Worm (Caenorhabditis elegans) whole organism, young adult: ENCODE data around the gene C43F9.5.
A peak's percentile ranks its signal among the peaks of the same experiment; 100 is the strongest.
"Not testable (repeated sequence)": the region's sequence is repeated elsewhere in the genome, so short reads cannot be mapped to it uniquely, and the experiment has no call there.

Experiments used
- B0261.1 ChIP-seq: sonication (generic microtip); optimal IDR thresholded peaks from 2 replicates; lab custom pipeline; 2016; ENCODE audit warnings: mild to moderate bottlenecking, missing genetic modification characterization, moderate library complexity, missing compliant biosample characterization
- F10E7.11 ChIP-seq: sonication (generic microtip); optimal IDR thresholded peaks from 2 replicates; lab custom pipeline; 2017; ENCODE audit warnings: mild to moderate bottlenecking, missing genetic modification characterization, moderate library complexity, missing compliant biosample characterization
- F22D6.2 ChIP-seq: sonication (generic microtip); optimal IDR thresholded peaks from 2 replicates; lab custom pipeline; 2016; ENCODE audit warnings: mild to moderate bottlenecking, missing genetic modification characterization, missing compliant biosample characterization
- F33H1.4 ChIP-seq: fragments of 200-800 bp; sonication (Bioruptor generic); IDR thresholded peaks from 2 replicates; pipeline ENCODE4 v1.3.6; 2022; ENCODE audit warnings: missing genetic modification reagents, missing genetic modification characterization, missing compliant biosample characterization
- F37B4.10 ChIP-seq: fragments of 200-800 bp; sonication (Bioruptor generic); IDR thresholded peaks from 2 replicates; pipeline ENCODE4 v1.3.6; 2022; ENCODE audit warnings: missing genetic modification characterization, missing compliant biosample characterization
- T26A5.8 ChIP-seq: sonication (generic microtip); optimal IDR thresholded peaks from 2 replicates; lab custom pipeline; 2016; ENCODE audit warnings: missing genetic modification characterization, missing compliant biosample characterization
- Y53G8AR.9 ChIP-seq: fragments of 200-800 bp; sonication (Bioruptor generic); conservative IDR thresholded peaks from 2 replicates; pipeline ENCODE4 v1.3.6; 2022; ENCODE audit warnings: missing genetic modification reagents, missing genetic modification characterization, missing compliant biosample characterization
- Y56A3A.18 ChIP-seq: fragments of 200-800 bp; sonication (Bioruptor generic); IDR thresholded peaks from 2 replicates; pipeline ENCODE4 v1.3.6; 2022; ENCODE audit warnings: missing genetic modification reagents, missing genetic modification characterization, missing compliant biosample characterization
- Y67H2A.10 ChIP-seq: fragments of 200-800 bp; sonication (Bioruptor generic); conservative IDR thresholded peaks from 2 replicates; pipeline ENCODE4 v1.3.6; 2022; ENCODE audit warnings: missing genetic modification reagents, missing genetic modification characterization, missing compliant biosample characterization
- atf-7 ChIP-seq: sonication (generic microtip); optimal IDR thresholded peaks from 2 replicates; lab custom pipeline; 2017; ENCODE audit warnings: mild to moderate bottlenecking, missing genetic modification characterization, missing compliant biosample characterization
- attf-3 ChIP-seq: fragments of 200-800 bp; sonication (Bioruptor generic); conservative IDR thresholded peaks from 2 replicates; pipeline ENCODE4 v1.3.6; 2022; ENCODE audit warnings: missing genetic modification reagents, missing genetic modification characterization, missing compliant biosample characterization
- cebp-1 ChIP-seq, 2 experiments: fragments of 200-800 bp in 1 of 2; sonication (Bioruptor generic) in 1 of 2; sonication (generic microtip) in 1 of 2; IDR thresholded peaks in 1 of 2; optimal IDR thresholded peaks in 1 of 2; 2 replicates each; pipeline versions ENCODE4 v1.3.6 to Lab custom; 2017 to 2022; ENCODE audit warnings: missing compliant biosample characterization in 2 of 2, missing genetic modification characterization in 2 of 2, mild to moderate bottlenecking in 1 of 2, missing genetic modification reagents in 1 of 2, moderate library complexity in 1 of 2
- ceh-40 ChIP-seq: fragments of 200-800 bp; sonication (Bioruptor generic); IDR thresholded peaks from 2 replicates; pipeline ENCODE4 v1.3.6; 2022; ENCODE audit warnings: missing genetic modification characterization, missing compliant biosample characterization
- ceh-58 ChIP-seq: fragments of 200-800 bp; sonication (Bioruptor generic); IDR thresholded peaks from 2 replicates; pipeline ENCODE4 v1.3.6; 2022; ENCODE audit warnings: missing genetic modification characterization, missing compliant biosample characterization
- die-1 ChIP-seq: sonication (generic microtip); optimal IDR thresholded peaks from 2 replicates; lab custom pipeline; 2016; ENCODE audit warnings: missing genotype, mild to moderate bottlenecking, missing genetic modification characterization, missing compliant biosample characterization
- dox-1 ChIP-seq: fragments of 200-800 bp; sonication (Bioruptor generic); IDR thresholded peaks from 2 replicates; pipeline ENCODE4 v1.3.6; 2022; ENCODE audit warnings: missing genetic modification reagents, missing genetic modification characterization, missing compliant biosample characterization
- dpff-1 ChIP-seq: sonication (generic microtip); optimal IDR thresholded peaks from 2 replicates; lab custom pipeline; 2017; ENCODE audit warnings: mild to moderate bottlenecking, missing genetic modification characterization, missing compliant biosample characterization
- efl-1 ChIP-seq: fragments of 150-350 bp; optimal IDR thresholded peaks from 2 replicates; lab custom pipeline; 2014; ENCODE audit warnings: missing biosample characterization, missing genetic modification reagents, missing genetic modification characterization
- egrh-3 ChIP-seq: fragments of 200-800 bp; sonication (Bioruptor generic); IDR thresholded peaks from 2 replicates; pipeline ENCODE4 v1.3.6; 2022; ENCODE audit warnings: missing genetic modification reagents, missing genetic modification characterization, missing compliant biosample characterization
- hmg-1.2 ChIP-seq: fragments of 200-800 bp; sonication (Bioruptor generic); IDR thresholded peaks from 2 replicates; pipeline ENCODE4 v1.3.6; 2022; ENCODE audit warnings: missing genetic modification reagents, missing genetic modification characterization, missing compliant biosample characterization
- hrde-1 ChIP-seq: sonication (generic microtip); optimal IDR thresholded peaks from 2 replicates; lab custom pipeline; 2016; ENCODE audit warnings: missing genetic modification characterization, mild to moderate bottlenecking, missing compliant biosample characterization, moderate library complexity, missing genotype, missing genetic modification reagents, borderline replicate concordance
- hsf-1 ChIP-seq: fragments of 200-800 bp; sonication (Bioruptor generic); IDR thresholded peaks from 2 replicates; pipeline ENCODE4 v1.3.6; 2022; ENCODE audit warnings: missing genetic modification reagents, missing genetic modification characterization, missing compliant biosample characterization
- lin-26 ChIP-seq: fragments of 200-800 bp; sonication (Bioruptor generic); IDR thresholded peaks from 2 replicates; pipeline ENCODE4 v1.3.6; 2022; ENCODE audit warnings: missing genetic modification reagents, missing genetic modification characterization, missing compliant biosample characterization
- lin-35 ChIP-seq, 3 experiments: fragments of 150-350 bp in 2 of 3; sonication (generic microtip) in 1 of 3; optimal IDR thresholded peaks; 2 replicates each; lab custom pipeline; 2014 to 2018; ENCODE audit warnings: missing biosample characterization in 3 of 3, missing genetic modification characterization in 3 of 3, missing genetic modification reagents in 3 of 3
- lsl-1 ChIP-seq: fragments of 200-800 bp; sonication (Bioruptor generic); optimal IDR thresholded peaks from 2 replicates; lab custom pipeline; 2018; ENCODE audit warnings: mild to moderate bottlenecking, missing genetic modification characterization, moderate library complexity, missing compliant biosample characterization
- madf-3 ChIP-seq: fragments of 200-800 bp; sonication (Bioruptor generic); IDR thresholded peaks from 2 replicates; pipeline ENCODE4 v1.3.6; 2022; ENCODE audit warnings: missing genetic modification reagents, missing genetic modification characterization, missing compliant biosample characterization
- madf-8 ChIP-seq: fragments of 200-800 bp; sonication (Bioruptor generic); conservative IDR thresholded peaks from 2 replicates; pipeline ENCODE4 v1.3.6; 2022; ENCODE audit warnings: missing genetic modification reagents, missing genetic modification characterization, missing compliant biosample characterization
- pbrm-1 ChIP-seq: fragments of 200-800 bp; sonication (Bioruptor generic); IDR thresholded peaks from 2 replicates; pipeline ENCODE4 v1.3.6; 2022; ENCODE audit warnings: missing genetic modification reagents, missing genetic modification characterization, missing compliant biosample characterization
- pha-4 ChIP-seq: fragments of 150-350 bp; sonication (generic microtip); optimal IDR thresholded peaks from 2 replicates; lab custom pipeline; 2014; ENCODE audit warnings: missing biosample characterization, missing genetic modification reagents, missing genetic modification characterization
- rcor-1 ChIP-seq: fragments of 200-800 bp; sonication (Bioruptor generic); IDR thresholded peaks from 2 replicates; pipeline ENCODE4 v1.3.6; 2022; ENCODE audit warnings: missing genetic modification reagents, missing genetic modification characterization, missing compliant biosample characterization
- rpc-1 ChIP-seq, 2 experiments: fragments of 150-350 bp in 1 of 2; sonication (generic microtip) in 1 of 2; optimal IDR thresholded peaks; 2 replicates each; lab custom pipeline; 2014 to 2018; ENCODE audit warnings: missing biosample characterization in 1 of 2, missing genetic modification characterization in 1 of 2, missing genetic modification reagents in 1 of 2, missing genotype in 1 of 2
- snpc-1.3 ChIP-seq: sonication (generic microtip); optimal IDR thresholded peaks from 2 replicates; lab custom pipeline; 2017; ENCODE audit warnings: missing genetic modification characterization, mild to moderate bottlenecking, missing compliant biosample characterization, antibody characterized with exemption, moderate library complexity, missing genotype, missing genetic modification reagents; ENCODE audit not compliant: insufficient read depth
- snpc-4 ChIP-seq, 5 experiments: fragments of 150-350 bp in 1 of 5; sonication (generic microtip) in 4 of 5; optimal IDR thresholded peaks; 2 replicates each; lab custom pipeline; 2014 to 2018; ENCODE audit warnings: missing genetic modification characterization in 5 of 5, missing biosample characterization in 3 of 5, antibody characterized with exemption in 2 of 5, mild to moderate bottlenecking in 2 of 5, missing compliant biosample characterization in 2 of 5, missing genotype in 2 of 5, moderate library complexity in 2 of 5, missing genetic modification reagents in 1 of 5
- sptf-2 ChIP-seq: fragments of 200-800 bp; sonication (Bioruptor generic); optimal IDR thresholded peaks from 2 replicates; lab custom pipeline; 2018; ENCODE audit warnings: mild to moderate bottlenecking, missing genetic modification characterization, missing compliant biosample characterization
- tbp1 ChIP-seq: fragments of 200-800 bp; sonication (Bioruptor generic); optimal IDR thresholded peaks from 2 replicates; lab custom pipeline; 2018; ENCODE audit warnings: mild to moderate bottlenecking, missing genetic modification characterization, missing compliant biosample characterization
- tlf-1 ChIP-seq: fragments of 200-800 bp; sonication (Bioruptor generic); optimal IDR thresholded peaks from 2 replicates; lab custom pipeline; 2018; ENCODE audit warnings: mild to moderate bottlenecking, missing genetic modification characterization, missing compliant biosample characterization
- zim-3 ChIP-seq: sonication (generic microtip); optimal IDR thresholded peaks from 2 replicates; lab custom pipeline; 2017; ENCODE audit warnings: mild to moderate bottlenecking, missing genetic modification characterization, moderate library complexity, missing compliant biosample characterization
- ztf-22 ChIP-seq: fragments of 200-800 bp; sonication (Bioruptor generic); optimal IDR thresholded peaks from 2 replicates; lab custom pipeline; 2018; ENCODE audit warnings: mild to moderate bottlenecking, missing genetic modification characterization, moderate library complexity, missing compliant biosample characterization
- ztf-3 ChIP-seq: fragments of 200-800 bp; sonication (Bioruptor generic); optimal IDR thresholded peaks from 2 replicates; lab custom pipeline; 2018; ENCODE audit warnings: mild to moderate bottlenecking, missing genetic modification characterization, missing compliant biosample characterization

The C43F9.5 gene

DNA sequence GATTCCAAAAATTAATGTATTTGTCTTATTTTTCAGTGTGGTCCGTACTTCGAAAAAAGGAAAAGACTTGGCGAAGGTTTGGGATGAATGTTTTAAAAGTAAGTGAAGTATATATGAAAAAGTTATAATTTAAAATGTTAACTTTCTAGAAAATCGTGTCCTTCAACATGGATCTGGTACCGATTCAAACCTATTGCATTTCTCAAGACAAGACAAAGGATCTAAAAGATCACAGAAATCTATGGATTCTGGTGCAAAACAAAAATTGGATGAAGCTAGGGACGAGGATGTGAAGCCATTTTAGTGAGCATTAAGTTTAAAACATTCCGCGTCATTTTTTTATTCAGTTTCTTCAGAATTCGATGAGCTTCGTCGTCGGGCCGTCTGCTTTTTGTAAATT, 35.6 kb downstream of the C43F9.5 start, which contains the start of gene zim-2:
Gene zim-2 (plus strand): TSS at position 301 of the 400 bp plus-strand sequence.
- TF ChIP-seq F22D6.2 (tag; lab: Kevin White, UChicago) (no peak), zim-3 (tag; lab: Kevin White, UChicago) (no peak), atf-7 (tag; lab: Kevin White, UChicago) (no peak), hrde-1 (tag; lab: Kevin White, UChicago) (no peak), hmg-1.2 (GFP tag; lab: Robert Waterston, UW) (no peak), ceh-40 (no peak), Y67H2A.10 (GFP tag; lab: Robert Waterston, UW) (no peak), sptf-2 (GFP tag; lab: Kevin White, UChicago) (no peak), tlf-1 (GFP tag; lab: Kevin White, UChicago) (no peak), lin-26 (GFP tag; lab: Robert Waterston, UW) (no peak), pha-4 (no peak), T26A5.8 (tag; lab: Kevin White, UChicago) (no peak), efl-1 (GFP tag; lab: Kevin White, UChicago) (no peak), ztf-3 (GFP tag; lab: Kevin White, UChicago) (no peak), cebp-1 (GFP tag; IDR thresholded peaks at IDR 0.05; lab: Robert Waterston, UW) (no peak), cebp-1 (tag; optimal IDR thresholded peaks at IDR 0.05; lab: Kevin White, UChicago) (no peak), dpff-1 (tag; lab: Kevin White, UChicago) (no peak), F37B4.10 (GFP tag; lab: Robert Waterston, UW) (no peak), Y56A3A.18 (GFP tag; lab: Robert Waterston, UW) (no peak)

DNA sequence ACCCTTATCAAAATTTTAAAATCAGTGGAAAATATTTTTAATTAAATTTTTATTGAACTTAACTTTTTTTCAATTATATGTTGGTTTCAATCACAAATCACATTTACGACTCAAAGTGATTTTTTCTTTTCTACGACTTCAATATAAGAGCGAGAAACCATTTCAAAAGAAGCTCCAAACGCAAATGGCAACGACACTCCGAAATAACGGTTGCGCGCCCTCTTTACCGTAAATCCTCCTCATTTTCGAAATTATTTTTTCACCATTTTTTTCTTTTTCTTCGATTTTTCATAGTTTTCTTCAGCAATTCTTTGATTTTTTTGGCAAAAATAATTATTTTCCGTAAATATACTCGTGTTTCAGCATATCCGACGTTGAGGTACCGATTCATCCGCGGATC, 37.6 kb downstream of the C43F9.5 start:
- TF ChIP-seq attf-3 (GFP tag; lab: Robert Waterston, UW) = peak; percentile 80

- 0 out of 2 replicates have a peak, but pooled peaks have one; percentile 31 for TF ChIP-seq ceh-40
- TF ChIP-seq dox-1 (GFP tag; lab: Robert Waterston, UW) = 0 out of 2 replicates have a peak, but pooled peaks have one; percentile 44
- not testable (repeated sequence) for TF ChIP-seq rpc-1 (optimal IDR thresholded peaks at IDR 0.05; lab: Kevin White, UChicago)
- peak; percentile 52 for TF ChIP-seq rpc-1 (tag; optimal IDR thresholded peaks at IDR 0.05; lab: Kevin White, UChicago)
- peak; percentile 71; the same call in 1 of the 2 replicates for TF ChIP-seq lin-26 (GFP tag; lab: Robert Waterston, UW)
- 0 out of 2 replicates have a peak, but pooled peaks have one; percentile 25 for TF ChIP-seq hmg-1.2 (GFP tag; lab: Robert Waterston, UW)
- 0 out of 2 replicates have a peak, but pooled peaks have one; percentile 17 for TF ChIP-seq rcor-1 (GFP tag; lab: Robert Waterston, UW)
- TF ChIP-seq tbp1 (GFP tag; lab: Kevin White, UChicago) = peak; percentile 70
- peak; percentile 47 for TF ChIP-seq B0261.1 (tag; lab: Kevin White, UChicago)
Observed at ce11 chrIV:10548546-10548945, 42.0 kb downstream of the C43F9.5 start.

- peak; percentile 83 for TF ChIP-seq F33H1.4 (GFP tag; lab: Robert Waterston, UW)
- no peak for TF ChIP-seq Y53G8AR.9 (GFP tag; lab: Robert Waterston, UW)
- TF ChIP-seq F10E7.11 (tag; lab: Kevin White, UChicago) = no peak
- TF ChIP-seq cebp-1 (GFP tag; IDR thresholded peaks at IDR 0.05; lab: Robert Waterston, UW) = no peak
- TF ChIP-seq cebp-1 (tag; optimal IDR thresholded peaks at IDR 0.05; lab: Kevin White, UChicago) = no peak
- TF ChIP-seq hsf-1 (GFP tag; lab: Robert Waterston, UW) = no peak
- no peak for TF ChIP-seq ztf-22 (GFP tag; lab: Kevin White, UChicago)
- TF ChIP-seq pbrm-1 (GFP tag; lab: Robert Waterston, UW) = no peak
- peak; percentile 26; the same call in 1 of the 2 replicates for TF ChIP-seq rcor-1 (GFP tag; lab: Robert Waterston, UW)
- no peak for TF ChIP-seq Y67H2A.10 (GFP tag; lab: Robert Waterston, UW)
- no peak for TF ChIP-seq lin-35 (GFP tag; optimal IDR thresholded peaks at IDR 0.05; lab: Kevin White, UChicago)
- TF ChIP-seq lsl-1 = peak; percentile 85
- TF ChIP-seq snpc-4 (GFP tag; optimal IDR thresholded peaks at IDR 0.05; lab: Kevin White, UChicago) = no peak
- peak in 1 of 4 experiments; percentile 2 for TF ChIP-seq snpc-4 (tag; optimal IDR thresholded peaks at IDR 0.05; lab: Kevin White, UChicago)
- 0 out of 2 replicates have a peak, but pooled peaks have one; percentile 24 for TF ChIP-seq madf-8 (GFP tag; lab: Robert Waterston, UW)
- TF ChIP-seq ceh-58 (GFP tag; lab: Robert Waterston, UW) = no peak
- no peak for TF ChIP-seq die-1 (tag; lab: Kevin White, UChicago)
- TF ChIP-seq snpc-1.3 (tag; lab: Kevin White, UChicago) = no peak
- peak; percentile 5 for TF ChIP-seq efl-1 (GFP tag; lab: Kevin White, UChicago)
- TF ChIP-seq F37B4.10 (GFP tag; lab: Robert Waterston, UW) = no peak
- no peak for TF ChIP-seq madf-3 (GFP tag; lab: Robert Waterston, UW)
- TF ChIP-seq B0261.1 (tag; lab: Kevin White, UChicago) = no peak
- TF ChIP-seq egrh-3 (GFP tag; lab: Robert Waterston, UW) = no peak
Observed at ce11 chrIV:10546589-10547136, 43.9 kb downstream of the C43F9.5 start, which contains the start of gene zim-1. zim-1 (plus strand) TSS chrIV:10547086.
